Fruit fly (Drosophila melanogaster) whole organism, embryonic: ENCODE data around the gene D.

Experiments
- Adf1 ChIP-seq: fragments of 200-800 bp; sonication (Bioruptor generic); IDR thresholded peaks from 2 replicates; pipeline ENCODE4 v1.3.6; 2022; ENCODE audit warnings: missing biosample characterization, missing genetic modification characterization
- Antp ChIP-seq: fragments of 200-800 bp; sonication (Bioruptor generic); optimal IDR thresholded peaks from 3 replicates; lab custom pipeline; 2016; ENCODE audit warnings: missing biosample characterization, missing genetic modification characterization
- B-H2 ChIP-seq: fragments of 200-800 bp; sonication (Bioruptor generic); optimal IDR thresholded peaks from 2 replicates; lab custom pipeline; 2018; ENCODE audit warnings: missing biosample characterization, mild to moderate bottlenecking, missing genetic modification characterization
- BEAF-32 ChIP-seq: fragments of 200-800 bp; sonication (Bioruptor generic); optimal IDR thresholded peaks from 3 replicates; lab custom pipeline; 2017; ENCODE audit warnings: missing biosample characterization, missing genetic modification characterization, mild to moderate bottlenecking, moderate library complexity, missing genetic modification reagents
- CG10462 ChIP-seq: fragments of 200-800 bp; sonication (Bioruptor generic); optimal IDR thresholded peaks from 2 replicates; lab custom pipeline; 2016; ENCODE audit warnings: missing biosample characterization, missing genetic modification characterization
- CG10959 ChIP-seq: fragments of 200-800 bp; sonication (Bioruptor generic); IDR thresholded peaks from 2 replicates; pipeline ENCODE4 v1.3.6; 2022; ENCODE audit warnings: missing biosample characterization, missing genetic modification characterization
- CG10979 ChIP-seq: fragments of 200-800 bp; sonication (Bioruptor generic); optimal IDR thresholded peaks from 2 replicates; lab custom pipeline; 2018; ENCODE audit warnings: missing biosample characterization, mild to moderate bottlenecking, missing genetic modification characterization, moderate library complexity
- CG11456 ChIP-seq: fragments of 200-800 bp; sonication (Bioruptor generic); IDR thresholded peaks from 3 replicates; pipeline ENCODE4 v1.3.6; 2022; ENCODE audit warnings: missing biosample characterization, missing genetic modification characterization
- CG12104 ChIP-seq: fragments of 200-800 bp; sonication (Bioruptor generic); optimal IDR thresholded peaks from 3 replicates; lab custom pipeline; 2016; ENCODE audit warnings: missing biosample characterization, missing genetic modification characterization
- CG12219 ChIP-seq: fragments of 200-800 bp; sonication (Bioruptor generic); optimal IDR thresholded peaks from 3 replicates; lab custom pipeline; 2018; ENCODE audit warnings: missing biosample characterization, mild to moderate bottlenecking, missing genetic modification characterization
- CG12942 ChIP-seq: fragments of 200-800 bp; sonication (Bioruptor generic); optimal IDR thresholded peaks from 3 replicates; lab custom pipeline; 2016; ENCODE audit warnings: missing biosample characterization, missing genetic modification characterization
- CG14050 ChIP-seq: fragments of 200-800 bp; sonication (Bioruptor generic); IDR thresholded peaks from 3 replicates; pipeline ENCODE4 v1.3.6; 2022; ENCODE audit warnings: missing biosample characterization, missing genetic modification characterization
- CG15514 ChIP-seq: fragments of 200-800 bp; sonication (Bioruptor generic); optimal IDR thresholded peaks from 3 replicates; lab custom pipeline; 2017; ENCODE audit warnings: missing biosample characterization, missing genetic modification characterization, mild to moderate bottlenecking, moderate library complexity, missing genetic modification reagents
- CG1832 ChIP-seq: fragments of 200-800 bp; sonication (Bioruptor generic); optimal IDR thresholded peaks from 2 replicates; lab custom pipeline; 2017; ENCODE audit warnings: missing biosample characterization, mild to moderate bottlenecking, missing genetic modification characterization, inconsistent platforms
- CG18764 ChIP-seq: fragments of 200-800 bp; sonication (Bioruptor generic); optimal IDR thresholded peaks from 3 replicates; lab custom pipeline; 2016; ENCODE audit warnings: missing biosample characterization, missing genetic modification characterization
- CG2116 ChIP-seq: fragments of 200-800 bp; sonication (Bioruptor generic); optimal IDR thresholded peaks from 3 replicates; lab custom pipeline; 2018; ENCODE audit warnings: missing biosample characterization, mild to moderate bottlenecking, missing genetic modification characterization
- CG32772 ChIP-seq: fragments of 200-800 bp; sonication (Bioruptor generic); IDR thresholded peaks from 2 replicates; pipeline ENCODE4 v1.3.6; 2022; ENCODE audit warnings: missing biosample characterization, missing genetic modification characterization
- CG3281 ChIP-seq: fragments of 200-800 bp; sonication (Bioruptor generic); optimal IDR thresholded peaks from 3 replicates; lab custom pipeline; 2017; ENCODE audit warnings: missing biosample characterization, mild to moderate bottlenecking, missing genetic modification characterization
- CG33557 ChIP-seq: fragments of 200-800 bp; sonication (Bioruptor generic); optimal IDR thresholded peaks from 2 replicates; lab custom pipeline; 2019; ENCODE audit warnings: missing biosample characterization, mild to moderate bottlenecking, missing genetic modification characterization, moderate library complexity
- CG5245 ChIP-seq: fragments of 200-800 bp; sonication (Bioruptor generic); optimal IDR thresholded peaks from 3 replicates; lab custom pipeline; 2016; ENCODE audit warnings: missing biosample characterization, missing genetic modification characterization
- CG6654 ChIP-seq: fragments of 200-800 bp; sonication (Bioruptor generic); optimal IDR thresholded peaks from 2 replicates; lab custom pipeline; 2017; ENCODE audit warnings: missing biosample characterization, mild to moderate bottlenecking, missing genetic modification characterization
- CG6813 ChIP-seq: fragments of 200-800 bp; sonication (Bioruptor generic); optimal IDR thresholded peaks from 2 replicates; lab custom pipeline; 2017; ENCODE audit warnings: missing biosample characterization, missing genetic modification characterization, mild to moderate bottlenecking, moderate library complexity, missing genetic modification reagents
- CG7987 ChIP-seq: fragments of 200-800 bp; sonication (Bioruptor generic); optimal IDR thresholded peaks from 2 replicates; lab custom pipeline; 2018; ENCODE audit warnings: missing biosample characterization, mild to moderate bottlenecking, missing genetic modification characterization, moderate library complexity
- CG9817 ChIP-seq: fragments of 200-800 bp; sonication (Bioruptor generic); optimal IDR thresholded peaks from 2 replicates; lab custom pipeline; 2018; ENCODE audit warnings: missing biosample characterization, mild to moderate bottlenecking, missing genetic modification characterization, moderate library complexity
- Ets97D ChIP-seq: fragments of 200-800 bp; sonication (Bioruptor generic); optimal IDR thresholded peaks from 3 replicates; lab custom pipeline; 2016; ENCODE audit warnings: missing biosample characterization, missing genetic modification characterization
- Fer1 ChIP-seq: fragments of 200-800 bp; sonication (Bioruptor generic); optimal IDR thresholded peaks from 2 replicates; lab custom pipeline; 2017; ENCODE audit warnings: missing biosample characterization, mild to moderate bottlenecking, missing genetic modification characterization
- HLH54F ChIP-seq: fragments of 200-800 bp; sonication (Bioruptor generic); optimal IDR thresholded peaks from 3 replicates; lab custom pipeline; 2016; ENCODE audit warnings: missing biosample characterization, missing genetic modification characterization
- Hmr ChIP-seq: fragments of 200-800 bp; sonication (Bioruptor generic); optimal IDR thresholded peaks from 3 replicates; lab custom pipeline; 2017; ENCODE audit warnings: mild to moderate bottlenecking, missing biosample characterization, missing genetic modification reagents, missing genetic modification characterization
- Lim3 ChIP-seq: fragments of 200-800 bp; sonication (Bioruptor generic); IDR thresholded peaks from 2 replicates; pipeline ENCODE4 v1.3.6; 2022; ENCODE audit warnings: missing biosample characterization, missing genetic modification characterization
- NFAT ChIP-seq: fragments of 200-800 bp; sonication (Bioruptor generic); IDR thresholded peaks from 2 replicates; pipeline ENCODE4 v1.3.6; 2022; ENCODE audit warnings: missing biosample characterization, missing genetic modification characterization
- bowl ChIP-seq: fragments of 200-800 bp; sonication (Bioruptor generic); IDR thresholded peaks from 2 replicates; pipeline ENCODE4 v1.3.6; 2022; ENCODE audit warnings: missing biosample characterization, missing genetic modification characterization
- ci ChIP-seq: fragments of 200-800 bp; sonication (Bioruptor generic); IDR thresholded peaks from 3 replicates; pipeline ENCODE4 v1.3.6; 2022; ENCODE audit warnings: missing biosample characterization, missing genetic modification characterization
- dati ChIP-seq: fragments of 200-800 bp; sonication (Bioruptor generic); IDR thresholded peaks from 2 replicates; pipeline ENCODE4 v1.3.6; 2022; ENCODE audit warnings: missing biosample characterization, missing genetic modification characterization
- dpn ChIP-seq, 2 experiments: fragments of 200-800 bp; sonication (Bioruptor generic); optimal IDR thresholded peaks; 3 replicates each; lab custom pipeline; 2016; ENCODE audit warnings: missing biosample characterization in 2 of 2, missing genetic modification characterization in 2 of 2
- fru ChIP-seq: fragments of >200 bp; optimal IDR thresholded peaks from 2 replicates; lab custom pipeline; 2017
- gce ChIP-seq: fragments of 200-800 bp; sonication (Bioruptor generic); IDR thresholded peaks from 3 replicates; pipeline ENCODE4 v1.3.6; 2022; ENCODE audit warnings: missing biosample characterization, missing genetic modification characterization
- gem ChIP-seq: fragments of 200-800 bp; sonication (Bioruptor generic); optimal IDR thresholded peaks from 2 replicates; lab custom pipeline; 2019; ENCODE audit warnings: missing biosample characterization, mild to moderate bottlenecking, missing genetic modification characterization, moderate library complexity
- gfzf ChIP-seq: fragments of 200-800 bp; sonication (Bioruptor generic); optimal IDR thresholded peaks from 2 replicates; lab custom pipeline; 2016; ENCODE audit warnings: missing biosample characterization, mild to moderate bottlenecking, missing genetic modification characterization, moderate library complexity
- gro ChIP-seq: fragments of 200-800 bp; sonication (Bioruptor generic); optimal IDR thresholded peaks from 2 replicates; lab custom pipeline; 2016; ENCODE audit warnings: missing biosample characterization, missing genetic modification characterization
- jumu ChIP-seq: fragments of 200-800 bp; sonication (Bioruptor generic); optimal IDR thresholded peaks from 3 replicates; lab custom pipeline; 2016; ENCODE audit warnings: missing biosample characterization, missing genetic modification characterization
- lilli ChIP-seq: fragments of 200-800 bp; sonication (Bioruptor generic); optimal IDR thresholded peaks from 3 replicates; lab custom pipeline; 2016; ENCODE audit warnings: missing biosample characterization, missing genetic modification characterization
- maf-S ChIP-seq: fragments of 200-800 bp; sonication (Bioruptor generic); optimal IDR thresholded peaks from 2 replicates; lab custom pipeline; 2016; ENCODE audit warnings: missing biosample characterization, missing genetic modification characterization
- ranshi ChIP-seq: fragments of 200-800 bp; sonication (Bioruptor generic); IDR thresholded peaks from 2 replicates; pipeline ENCODE4 v1.3.6; 2022; ENCODE audit warnings: missing biosample characterization, missing genetic modification characterization
- run ChIP-seq: fragments of 200-800 bp; sonication (Bioruptor generic); optimal IDR thresholded peaks from 3 replicates; lab custom pipeline; 2018; ENCODE audit warnings: missing biosample characterization, mild to moderate bottlenecking, missing genetic modification characterization
- salm ChIP-seq: fragments of 200-800 bp; sonication (Bioruptor generic); optimal IDR thresholded peaks from 2 replicates; lab custom pipeline; 2018; ENCODE audit warnings: missing biosample characterization, mild to moderate bottlenecking, missing genetic modification characterization
- sna ChIP-seq: fragments of 200-800 bp; sonication (Bioruptor generic); IDR thresholded peaks from 2 replicates; pipeline ENCODE4 v1.3.6; 2022; ENCODE audit warnings: missing biosample characterization, missing genetic modification characterization; ENCODE audit not compliant: partially characterized antibody
- so ChIP-seq: fragments of 200-800 bp; sonication (Bioruptor generic); IDR thresholded peaks from 3 replicates; pipeline ENCODE4 v1.3.6; 2022; ENCODE audit warnings: missing biosample characterization, missing genetic modification characterization
- stc ChIP-seq: fragments of 200-800 bp; sonication (Bioruptor generic); IDR thresholded peaks from 2 replicates; pipeline ENCODE4 v1.3.6; 2022; ENCODE audit warnings: missing biosample characterization, missing genetic modification characterization
- unc-4 ChIP-seq: fragments of 200-800 bp; sonication (Bioruptor generic); IDR thresholded peaks from 2 replicates; pipeline ENCODE4 v1.3.6; 2022; ENCODE audit warnings: missing biosample characterization, missing genetic modification characterization; ENCODE audit not compliant: partially characterized antibody

D gene

DNA sequence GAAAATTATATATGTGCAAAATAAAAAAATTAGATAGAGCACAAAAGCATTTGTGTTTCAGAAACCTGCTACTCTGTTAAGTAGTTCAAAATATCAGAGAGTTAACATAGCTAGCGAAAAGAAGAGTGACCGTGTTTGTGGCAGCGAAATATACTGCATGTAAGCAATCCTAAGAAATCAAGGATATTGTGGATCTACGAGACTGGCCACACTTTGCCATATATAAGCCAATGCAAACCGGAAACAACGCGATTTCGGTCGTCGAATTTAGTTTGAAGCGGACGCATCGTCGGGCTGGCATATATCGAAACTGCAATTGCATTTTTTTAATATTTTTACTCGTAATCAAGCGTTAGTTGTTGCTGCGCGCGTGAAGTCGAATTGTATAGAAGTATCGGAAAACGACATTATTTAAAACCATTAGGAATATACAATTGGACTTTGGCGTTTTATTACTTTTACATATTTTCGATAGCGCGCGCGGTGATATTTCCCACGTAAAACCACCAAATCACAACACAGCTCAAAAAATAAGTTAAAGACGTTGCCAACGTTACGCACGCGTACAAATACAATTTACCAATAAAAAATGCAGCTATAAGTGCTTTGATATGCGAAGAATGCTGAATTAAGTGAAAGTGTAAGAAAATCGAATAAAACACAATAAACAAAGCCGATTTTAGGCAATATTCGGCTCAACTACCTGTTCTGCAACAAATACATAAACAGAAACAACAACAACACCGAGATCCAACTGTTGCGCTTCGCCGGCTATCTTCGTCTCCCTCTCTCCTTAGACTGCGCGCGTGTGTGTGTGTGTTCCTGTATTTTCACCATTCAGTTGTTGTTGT lies 12.4 kb upstream of the D start, which contains the start of gene nuf (continued):
- TF ChIP-seq Hmr (GFP tag; lab: Kevin White, UChicago) (peak; percentile 46), CG7987 (peak; percentile 90), Adf1 (GFP tag; lab: Robert Waterston, UW) (peak; percentile 33; the same call in 1 of the 2 replicates), salm (no peak), ci (peak; percentile 86), CG18764 (GFP tag; lab: Kevin White, UChicago) (peak; percentile 18), B-H2 (GFP tag; lab: Kevin White, UChicago) (peak; percentile 42), CG15514 (GFP tag; lab: Kevin White, UChicago) (peak; percentile 44), CG14050 (GFP tag; lab: Robert Waterston, UW) (no peak), Lim3 (GFP tag; lab: Robert Waterston, UW) (no peak), CG12104 (GFP tag; lab: Kevin White, UChicago) (no peak), CG12942 (no peak), CG10959 (GFP tag; lab: Robert Waterston, UW) (no peak), Ets97D (GFP tag; lab: Kevin White, UChicago) (peak; percentile 88), maf-S (GFP tag; lab: Kevin White, UChicago) (no peak), HLH54F (no peak), gfzf (GFP tag; lab: Kevin White, UChicago) (peak; percentile 86), CG10462 (no peak), CG6813 (GFP tag; lab: Kevin White, UChicago) (peak; percentile 78), CG33557 (GFP tag; lab: Kevin White, UChicago) (peak; percentile 24), dpn (GFP tag; optimal IDR thresholded peaks at IDR 0.05; lab: Kevin White, UChicago) (peak in 1 of 2 experiments; percentile 24), gem (tag; lab: Kevin White, UChicago) (no peak), gro (GFP tag; lab: Kevin White, UChicago) (peak; percentile 52), unc-4 (GFP tag; lab: Robert Waterston, UW) (no peak), CG12219 (GFP tag; lab: Kevin White, UChicago) (peak; percentile 39), CG11456 (GFP tag; lab: Robert Waterston, UW) (no peak), fru (no peak), ranshi (GFP tag; lab: Robert Waterston, UW) (no peak; the same call in 1 of the 2 replicates), CG2116 (GFP tag; lab: Kevin White, UChicago) (peak; percentile 42), dati (no peak), CG5245 (no peak), CG10979 (peak; percentile 18), NFAT (GFP tag; lab: Robert Waterston, UW) (no peak), Antp (no peak), gce (GFP tag; lab: Robert Waterston, UW) (peak; percentile 85; the same call in 2 of the 3 replicates), so (GFP tag; lab: Robert Waterston, UW) (peak; percentile 20; the same call in 1 of the 3 replicates), CG32772 (GFP tag; lab: Robert Waterston, UW) (no peak), Fer1 (GFP tag; lab: Kevin White, UChicago) (peak; percentile 80), bowl (no peak; the same call in 1 of the 2 replicates), sna (no peak), CG6654 (GFP tag; lab: Kevin White, UChicago) (no peak), run (peak; percentile 38), lilli (GFP tag; lab: Kevin White, UChicago) (no peak), stc (GFP tag; lab: Robert Waterston, UW) (peak; percentile 48; the same call in 1 of the 2 replicates), CG3281 (GFP tag; lab: Kevin White, UChicago) (peak; percentile 85), CG1832 (GFP tag; lab: Kevin White, UChicago) (no peak), CG9817 (tag; lab: Kevin White, UChicago) (no peak), BEAF-32 (peak; percentile 39), jumu (GFP tag; lab: Kevin White, UChicago) (no peak)
